Worm (Caenorhabditis elegans) whole organism, L4/young adult: Measurements from ENCODE around the gene F57A8.6.

Experiments
- W03F9.2 ChIP-seq: fragments of 150-350 bp; optimal IDR thresholded peaks from 2 replicates; lab custom pipeline; 2014; ENCODE audit warnings: missing biosample characterization, missing genetic modification characterization
- dao-5 ChIP-seq: sonication (generic microtip); optimal IDR thresholded peaks from 2 replicates; lab custom pipeline; 2016; ENCODE audit warnings: missing genotype, missing genetic modification characterization, moderate library complexity, missing compliant biosample characterization
- him-1 ChIP-seq: sonication (generic microtip); optimal IDR thresholded peaks from 2 replicates; lab custom pipeline; 2016; ENCODE audit warnings: missing genotype, missing genetic modification reagents, missing genetic modification characterization, missing compliant biosample characterization

Gene F57A8.6

ce11 chrV:10065679-10066078 is 8.0 kb downstream of the F57A8.6 start:
- no peak for TF ChIP-seq W03F9.2 (tag; lab: Kevin White, UChicago)
- no peak for TF ChIP-seq dao-5 (tag; lab: Kevin White, UChicago)
- TF ChIP-seq him-1 (tag; lab: Kevin White, UChicago): no peak

- TF ChIP-seq W03F9.2 (tag; lab: Kevin White, UChicago): no peak
These were observed 9.5 kb downstream of the F57A8.6 start, which contains the start of gene fipr-13 for ce11 chrV:10064221-10064620. fipr-13 (plus strand) TSS chrV:10064521.

ce11 chrV:10060039-10060438 is 13.7 kb downstream of the F57A8.6 start:
- TF ChIP-seq W03F9.2 (tag; lab: Kevin White, UChicago) (no peak), dao-5 (tag; lab: Kevin White, UChicago) (no peak), him-1 (tag; lab: Kevin White, UChicago) (no peak)

- TF ChIP-seq him-1 (tag; lab: Kevin White, UChicago): no peak
- no peak for TF ChIP-seq W03F9.2 (tag; lab: Kevin White, UChicago)
- no peak for TF ChIP-seq dao-5 (tag; lab: Kevin White, UChicago)
These were observed 14.9 kb downstream of the F57A8.6 start for ce11 chrV:10058748-10059147.

- TF ChIP-seq him-1 (tag; lab: Kevin White, UChicago): no peak
- TF ChIP-seq W03F9.2 (tag; lab: Kevin White, UChicago): no peak
- TF ChIP-seq dao-5 (tag; lab: Kevin White, UChicago): no peak
These were observed 18.8 kb downstream of the F57A8.6 start, which contains the start of gene yif-1 for ce11 chrV:10054872-10055271. yif-1 (minus strand) TSS chrV:10054913.

- TF ChIP-seq W03F9.2 (tag; lab: Kevin White, UChicago): no peak
- TF ChIP-seq him-1 (tag; lab: Kevin White, UChicago): no peak
- no peak for TF ChIP-seq dao-5 (tag; lab: Kevin White, UChicago)
These were observed 21.8 kb downstream of the F57A8.6 start, which contains the start of gene str-118 for ce11 chrV:10051855-10052254. str-118 (plus strand) TSS chrV:10052155.

- TF ChIP-seq W03F9.2 (tag; lab: Kevin White, UChicago) (no peak), him-1 (tag; lab: Kevin White, UChicago) (no peak), dao-5 (tag; lab: Kevin White, UChicago) (no peak)
These were observed 26.5 kb downstream of the F57A8.6 start for ce11 chrV:10047189-10047588.

ce11 chrV:10046503-10046902 is 27.2 kb downstream of the F57A8.6 start:
- TF ChIP-seq dao-5 (tag; lab: Kevin White, UChicago) (no peak), him-1 (tag; lab: Kevin White, UChicago) (no peak), W03F9.2 (tag; lab: Kevin White, UChicago) (no peak)

- TF ChIP-seq W03F9.2 (tag; lab: Kevin White, UChicago): no peak
- no peak for TF ChIP-seq dao-5 (tag; lab: Kevin White, UChicago)
- no peak for TF ChIP-seq him-1 (tag; lab: Kevin White, UChicago)
These were observed 29.0 kb downstream of the F57A8.6 start for ce11 chrV:10044735-10045134.

ce11 chrV:10043234-10043796 is 30.4 kb downstream of the F57A8.6 start, which contains the start of gene T06E8.8:
T06E8.8 (plus strand) TSS chrV:10043746.
- no peak for TF ChIP-seq him-1 (tag; lab: Kevin White, UChicago)
- no peak for TF ChIP-seq dao-5 (tag; lab: Kevin White, UChicago)
- no peak for TF ChIP-seq W03F9.2 (tag; lab: Kevin White, UChicago)

- TF ChIP-seq him-1 (tag; lab: Kevin White, UChicago) (peak; percentile 29), dao-5 (tag; lab: Kevin White, UChicago) (no peak)
These were observed 31.4 kb downstream of the F57A8.6 start for ce11 chrV:10042254-10042653.

- no peak for TF ChIP-seq dao-5 (tag; lab: Kevin White, UChicago)
- TF ChIP-seq W03F9.2 (tag; lab: Kevin White, UChicago): no peak
- TF ChIP-seq him-1 (tag; lab: Kevin White, UChicago): no peak
These were observed 32.2 kb downstream of the F57A8.6 start for ce11 chrV:10041484-10041883.

- TF ChIP-seq dao-5 (tag; lab: Kevin White, UChicago) (no peak), W03F9.2 (tag; lab: Kevin White, UChicago) (peak; percentile 58)
These were observed 33.9 kb downstream of the F57A8.6 start for ce11 chrV:10039837-10040236.

ce11 chrV:10037040-10037439 is 36.7 kb downstream of the F57A8.6 start, which contains the start of gene F57A8.1:
F57A8.1 (plus strand) TSS chrV:10037340.
- TF ChIP-seq him-1 (tag; lab: Kevin White, UChicago) (no peak), W03F9.2 (tag; lab: Kevin White, UChicago) (no peak), dao-5 (tag; lab: Kevin White, UChicago) (no peak)
